Worm (Caenorhabditis elegans) whole organism, L4 larva: ENCODE data around the gene F54C9.11.

Source experiments
- F49E8.2 ChIP-seq: sonication (generic microtip); optimal IDR thresholded peaks from 2 replicates; lab custom pipeline; 2016; ENCODE audit warnings: missing compliant biosample characterization, mild to moderate bottlenecking, missing genetic modification characterization, borderline replicate concordance
- Y105C5A.15 ChIP-seq: fragments of 200-800 bp; sonication (Bioruptor generic); IDR thresholded peaks from 2 replicates; pipeline ENCODE4 v1.3.6; 2022; ENCODE audit warnings: missing genetic modification characterization, missing compliant biosample characterization
- ZK337.2 ChIP-seq: fragments of 200-800 bp; sonication (Bioruptor generic); IDR thresholded peaks from 2 replicates; pipeline ENCODE4 v1.3.6; 2022; ENCODE audit warnings: missing genetic modification reagents, missing genetic modification characterization, missing compliant biosample characterization
- ZK546.5 ChIP-seq, 2 experiments: sonication (generic microtip); optimal IDR thresholded peaks; 2 replicates each; lab custom pipeline; 2017; ENCODE audit warnings: missing biosample characterization in 2 of 2, missing genetic modification characterization in 2 of 2
- aha-1 ChIP-seq: fragments of 150-350 bp; peaks from one replicate; lab custom pipeline; 2014; ENCODE audit warnings: missing biosample characterization, missing genetic modification characterization
- aly-2 ChIP-seq: sonication (generic microtip); optimal IDR thresholded peaks from 2 replicates; lab custom pipeline; 2018; ENCODE audit warnings: missing biosample characterization, missing genetic modification characterization
- arid-1 ChIP-seq: fragments of 200-800 bp; sonication (Bioruptor generic); conservative IDR thresholded peaks from 2 replicates; pipeline ENCODE4 v1.3.6; 2022; ENCODE audit warnings: missing genetic modification reagents, missing genetic modification characterization, missing compliant biosample characterization
- ceh-82 ChIP-seq: sonication (generic microtip); optimal IDR thresholded peaks from 2 replicates; lab custom pipeline; 2017; ENCODE audit warnings: missing biosample characterization, missing genetic modification characterization
- daf-8 ChIP-seq: fragments of 200-800 bp; sonication (Bioruptor generic); IDR thresholded peaks from 2 replicates; pipeline ENCODE4 v1.3.6; 2022; ENCODE audit warnings: missing genetic modification characterization, missing compliant biosample characterization
- dmd-8 ChIP-seq: fragments of 200-800 bp; sonication (Bioruptor generic); IDR thresholded peaks from 2 replicates; pipeline ENCODE4 v1.3.6; 2022; ENCODE audit warnings: missing genetic modification characterization, missing compliant biosample characterization
- hlh-11 ChIP-seq: fragments of 200-800 bp; sonication (Bioruptor generic); optimal IDR thresholded peaks from 2 replicates; lab custom pipeline; 2018; ENCODE audit warnings: mild to moderate bottlenecking, missing genetic modification characterization, missing compliant biosample characterization
- hlh-30 ChIP-seq: sonication (generic microtip); optimal IDR thresholded peaks from 2 replicates; lab custom pipeline; 2017; ENCODE audit warnings: antibody characterized with exemption, mild to moderate bottlenecking, missing genetic modification characterization, missing compliant biosample characterization; ENCODE audit not compliant: insufficient read depth
- lin-38 ChIP-seq: fragments of 200-800 bp; sonication (Bioruptor generic); IDR thresholded peaks from 2 replicates; pipeline ENCODE4 v1.3.6; 2022; ENCODE audit warnings: missing genetic modification reagents, missing genetic modification characterization, missing compliant biosample characterization
- lsy-2 ChIP-seq, 2 experiments: fragments of 150-350 bp in 1 of 2; sonication (generic microtip) in 1 of 2; optimal IDR thresholded peaks; 2 replicates each; lab custom pipeline; 2014 to 2017; ENCODE audit warnings: missing biosample characterization in 2 of 2, missing genetic modification characterization in 2 of 2
- madf-5 ChIP-seq, 2 experiments: fragments of 200-800 bp; sonication (Bioruptor generic); IDR thresholded peaks; 2 replicates each; pipeline ENCODE4 v1.3.6; 2022; ENCODE audit warnings: missing compliant biosample characterization in 2 of 2, missing genetic modification characterization in 2 of 2
- madf-9 ChIP-seq: fragments of 200-800 bp; sonication (Bioruptor generic); conservative IDR thresholded peaks from 2 replicates; pipeline ENCODE4 v1.3.6; 2022; ENCODE audit warnings: missing genetic modification reagents, missing genetic modification characterization, missing compliant biosample characterization
- mep-1 ChIP-seq: fragments of 150-350 bp; sonication (generic microtip); optimal IDR thresholded peaks from 3 replicates; lab custom pipeline; 2014; ENCODE audit warnings: missing biosample characterization, missing genetic modification characterization
- mes-2 ChIP-seq: sonication (generic microtip); optimal IDR thresholded peaks from 2 replicates; lab custom pipeline; 2016; ENCODE audit warnings: missing genotype, mild to moderate bottlenecking, missing genetic modification characterization, missing compliant biosample characterization; ENCODE audit not compliant: poor library complexity, severe bottlenecking
- mxl-3 ChIP-seq: fragments of 200-800 bp; sonication (Bioruptor generic); optimal IDR thresholded peaks from 2 replicates; lab custom pipeline; 2018; ENCODE audit warnings: mild to moderate bottlenecking, missing genetic modification characterization, missing compliant biosample characterization
- nhr-237 ChIP-seq: sonication (generic microtip); optimal IDR thresholded peaks from 2 replicates; lab custom pipeline; 2017; ENCODE audit warnings: missing biosample characterization, missing genetic modification characterization
- nhr-25 ChIP-seq: sonication (generic microtip); optimal IDR thresholded peaks from 2 replicates; lab custom pipeline; 2017; ENCODE audit warnings: missing genetic modification characterization, mild to moderate bottlenecking, missing compliant biosample characterization, antibody characterized with exemption, moderate library complexity, borderline replicate concordance; ENCODE audit not compliant: insufficient read depth
- nhr-28 ChIP-seq: fragments of 150-350 bp; optimal IDR thresholded peaks from 2 replicates; lab custom pipeline; 2014; ENCODE audit warnings: missing biosample characterization, missing genetic modification characterization
- nhr-76 ChIP-seq: fragments of 150-350 bp; optimal IDR thresholded peaks from 2 replicates; lab custom pipeline; 2014; ENCODE audit warnings: missing biosample characterization, missing genetic modification characterization
- saeg-2 ChIP-seq: fragments of 200-800 bp; sonication (Bioruptor generic); IDR thresholded peaks from 2 replicates; pipeline ENCODE4 v1.3.6; 2022; ENCODE audit warnings: missing genetic modification reagents, missing genetic modification characterization, missing compliant biosample characterization
- snpc-1.2 ChIP-seq: fragments of 200-800 bp; sonication (Bioruptor generic); IDR thresholded peaks from 2 replicates; pipeline ENCODE4 v1.3.6; 2022; ENCODE audit warnings: missing genetic modification reagents, missing genetic modification characterization, missing compliant biosample characterization
- snpc-4 ChIP-seq: fragments of 150-350 bp; optimal IDR thresholded peaks from 2 replicates; lab custom pipeline; 2014; ENCODE audit warnings: missing biosample characterization, missing genetic modification characterization
- spr-1 ChIP-seq: sonication (generic microtip); optimal IDR thresholded peaks from 2 replicates; lab custom pipeline; 2016; ENCODE audit warnings: mild to moderate bottlenecking, missing genetic modification characterization, missing compliant biosample characterization
- tra-1 ChIP-seq: fragments of 200-800 bp; sonication (Bioruptor generic); IDR thresholded peaks from 2 replicates; pipeline ENCODE4 v1.3.6; 2022; ENCODE audit warnings: missing genetic modification reagents, missing genetic modification characterization, missing compliant biosample characterization
- unc-62 ChIP-seq, 3 experiments: fragments of 150-350 bp in 1 of 3; sonication (generic microtip); optimal IDR thresholded peaks in 2 of 3; peaks in 1 of 3; 1 replicate in 1 of 3; 2 replicates in 2 of 3; lab custom pipeline; 2014 to 2017; ENCODE audit warnings: missing biosample characterization in 3 of 3, missing genetic modification characterization in 3 of 3, missing genetic modification reagents in 3 of 3, missing genotype in 1 of 3
- zag-1 ChIP-seq: fragments of 150-350 bp; optimal IDR thresholded peaks from 2 replicates; lab custom pipeline; 2014; ENCODE audit warnings: missing biosample characterization, missing genetic modification characterization
- zip-11 ChIP-seq: fragments of 200-800 bp; sonication (Bioruptor generic); IDR thresholded peaks from 2 replicates; pipeline ENCODE4 v1.3.6; 2022; ENCODE audit warnings: missing genetic modification characterization, missing compliant biosample characterization
- ztf-11 ChIP-seq: fragments of 150-350 bp; optimal IDR thresholded peaks from 2 replicates; lab custom pipeline; 2014; ENCODE audit warnings: missing biosample characterization, missing genetic modification characterization
- ztf-7 ChIP-seq: fragments of 150-350 bp; optimal IDR thresholded peaks from 2 replicates; lab custom pipeline; 2014; ENCODE audit warnings: missing biosample characterization, missing genetic modification characterization

F54C9.11 gene

ce11 chrII:8602337-8602944 is 17.6 kb upstream of the F54C9.11 start, which contains the start of the genes cpf-1 and rpl-26 (continued):
- no peak for TF ChIP-seq saeg-2
- TF ChIP-seq hlh-11 (tag; lab: Kevin White, UChicago): peak; percentile 28
- peak; percentile 78 for TF ChIP-seq nhr-28 (tag; lab: Kevin White, UChicago)
- TF ChIP-seq nhr-237 (tag; lab: Kevin White, UChicago): no peak
- TF ChIP-seq spr-1 (tag; lab: Kevin White, UChicago): no peak
- TF ChIP-seq ztf-7 (tag; lab: Kevin White, UChicago): no peak
- no peak for TF ChIP-seq tra-1 (GFP tag; lab: Robert Waterston, UW)
- no peak for TF ChIP-seq F49E8.2 (tag; lab: Kevin White, UChicago)
- no peak for TF ChIP-seq nhr-76 (tag; lab: Kevin White, UChicago)
- no peak for TF ChIP-seq nhr-25 (tag; lab: Kevin White, UChicago)
- no peak for TF ChIP-seq zip-11 (GFP tag; lab: Robert Waterston, UW)
- TF ChIP-seq mes-2 (tag; lab: Kevin White, UChicago): peak; percentile 78
- TF ChIP-seq lin-38 (GFP tag; lab: Robert Waterston, UW): peak; percentile 63
- TF ChIP-seq snpc-4: no peak
- no peak for TF ChIP-seq hlh-30 (tag; lab: Kevin White, UChicago)
- TF ChIP-seq zag-1 (tag; lab: Kevin White, UChicago): no peak
- no peak for TF ChIP-seq ztf-11 (tag; lab: Kevin White, UChicago)

- TF ChIP-seq snpc-1.2 (GFP tag; lab: Robert Waterston, UW): no peak
- peak; percentile 30 for TF ChIP-seq aha-1 (tag; lab: Kevin White, UChicago)
- TF ChIP-seq madf-5 (GFP tag; IDR thresholded peaks at IDR 0.05; lab: Robert Waterston, UW): no peak
- TF ChIP-seq ZK546.5 (tag; optimal IDR thresholded peaks at IDR 0.05; lab: Kevin White, UChicago): no peak
- no peak for TF ChIP-seq snpc-4
- no peak for TF ChIP-seq ztf-7 (tag; lab: Kevin White, UChicago)
- TF ChIP-seq nhr-28 (tag; lab: Kevin White, UChicago): no peak
Observed at ce11 chrII:8600165-8600564, 15.3 kb upstream of the F54C9.11 start, which contains the start of gene pigg-1. TSS of gene pigg-1 (minus strand) at chrII:8600265.

ce11 chrII:8599214-8599613 is 14.3 kb upstream of the F54C9.11 start, which contains the start of gene F28C6.5:
TSS of gene F28C6.5 (plus strand) at chrII:8599514.
- no peak for TF ChIP-seq mxl-3 (GFP tag; lab: Kevin White, UChicago)
- no peak for TF ChIP-seq F49E8.2 (tag; lab: Kevin White, UChicago)
- TF ChIP-seq lsy-2 (tag; optimal IDR thresholded peaks at IDR 0.05; lab: Kevin White, UChicago): no peak
- TF ChIP-seq aly-2 (tag; lab: Kevin White, UChicago): no peak
- TF ChIP-seq snpc-4: no peak
- TF ChIP-seq ceh-82: no peak
- no peak for TF ChIP-seq Y105C5A.15 (GFP tag; lab: Robert Waterston, UW)
- no peak for TF ChIP-seq daf-8 (GFP tag; lab: Robert Waterston, UW)
- no peak for TF ChIP-seq arid-1 (GFP tag; lab: Robert Waterston, UW)
- no peak for TF ChIP-seq madf-9 (GFP tag; lab: Robert Waterston, UW)
- no peak for TF ChIP-seq tra-1 (GFP tag; lab: Robert Waterston, UW)
- TF ChIP-seq ZK337.2 (GFP tag; lab: Robert Waterston, UW): no peak
- TF ChIP-seq zip-11 (GFP tag; lab: Robert Waterston, UW): no peak
- no peak for TF ChIP-seq mep-1
- TF ChIP-seq, all 104 proteins: peak for 0

ce11 chrII:8593840-8594625 is 9.1 kb upstream of the F54C9.11 start, which contains the start of gene aptf-3:
TSS of gene aptf-3 (plus strand) at chrII:8594190.
- peak in 1 of 2 experiments; percentile 94 for TF ChIP-seq unc-62 (GFP tag; optimal IDR thresholded peaks at IDR 0.05 in 1 of 2; lab: Kevin White, UChicago)
- no peak for TF ChIP-seq unc-62 (tag; optimal IDR thresholded peaks at IDR 0.05; lab: Kevin White, UChicago)
- TF ChIP-seq dmd-8: no peak
- TF ChIP-seq ZK546.5 (tag; optimal IDR thresholded peaks at IDR 0.05; lab: Kevin White, UChicago): no peak
